Worm (Caenorhabditis elegans) whole organism, early embryonic: ENCODE measurements around the gene str-222.

Experiments
- B0310.2 ChIP-seq: sonication (generic microtip); optimal IDR thresholded peaks from 2 replicates; lab custom pipeline; 2016; ENCODE audit warnings: mild to moderate bottlenecking, missing genetic modification characterization, missing compliant biosample characterization
- F13C5.2 ChIP-seq: sonication (generic microtip); optimal IDR thresholded peaks from 2 replicates; lab custom pipeline; 2017; ENCODE audit warnings: mild to moderate bottlenecking, missing genetic modification characterization, inconsistent platforms, missing compliant biosample characterization
- aly-1 ChIP-seq: sonication (generic microtip); optimal IDR thresholded peaks from 2 replicates; lab custom pipeline; 2016; ENCODE audit warnings: missing genetic modification characterization, missing compliant biosample characterization
- ama-1 ChIP-seq: fragments of 150-350 bp; optimal IDR thresholded peaks from 2 replicates; lab custom pipeline; 2014
- ceh-36 ChIP-seq: sonication (generic microtip); optimal IDR thresholded peaks from 2 replicates; lab custom pipeline; 2016; ENCODE audit warnings: missing genetic modification characterization, inconsistent platforms, missing compliant biosample characterization
- flt-1 ChIP-seq: fragments of 200-800 bp; sonication (Bioruptor generic); IDR thresholded peaks from 2 replicates; pipeline ENCODE4 v1.3.6; 2022; ENCODE audit warnings: missing genetic modification characterization, missing compliant biosample characterization
- hmg-4 ChIP-seq: fragments of 200-800 bp; sonication (Bioruptor generic); optimal IDR thresholded peaks from 2 replicates; lab custom pipeline; 2018; ENCODE audit warnings: mild to moderate bottlenecking, missing genetic modification characterization, missing compliant biosample characterization
- hnd-1 ChIP-seq: sonication (generic microtip); optimal IDR thresholded peaks from 2 replicates; lab custom pipeline; 2016; ENCODE audit warnings: missing genetic modification characterization, missing compliant biosample characterization
- scrt-1 ChIP-seq: fragments of 200-800 bp; sonication (Bioruptor generic); IDR thresholded peaks from 2 replicates; pipeline ENCODE4 v1.3.6; 2022; ENCODE audit warnings: missing genetic modification characterization, missing compliant biosample characterization
- tbx-11 ChIP-seq: fragments of 200-800 bp; sonication (Bioruptor generic); IDR thresholded peaks from 2 replicates; pipeline ENCODE4 v1.3.6; 2022; ENCODE audit warnings: missing genetic modification characterization, missing compliant biosample characterization
- tbx-37 ChIP-seq: fragments of 200-800 bp; sonication (Bioruptor generic); conservative IDR thresholded peaks from 2 replicates; pipeline ENCODE4 v1.3.6; 2022; ENCODE audit warnings: missing genetic modification reagents, missing genetic modification characterization, missing compliant biosample characterization
- tra-4 ChIP-seq: sonication (generic microtip); optimal IDR thresholded peaks from 2 replicates; lab custom pipeline; 2017; ENCODE audit warnings: missing genetic modification characterization, missing compliant biosample characterization

DNA sequence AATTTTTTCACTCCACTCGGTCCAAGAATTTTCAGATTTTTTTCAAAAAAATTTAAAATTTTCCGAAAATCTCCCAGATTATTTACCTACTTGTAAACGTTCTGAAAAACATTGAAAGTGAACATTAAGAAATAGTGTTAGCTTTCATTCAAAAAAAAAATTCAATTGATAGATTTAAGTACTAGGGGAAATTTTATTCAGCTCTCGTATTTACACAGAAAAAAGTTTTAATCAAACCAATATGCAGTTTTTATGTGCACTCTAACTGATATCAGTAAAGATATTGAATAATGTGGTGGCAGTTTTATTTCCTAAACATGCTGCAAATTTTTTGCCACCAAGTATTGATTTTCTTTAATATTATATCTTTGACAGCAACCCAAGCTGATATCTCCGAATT, 32.3 kb downstream of the str-222 start, which contains the start of gene irld-42:
- TF ChIP-seq ama-1 (lab: Kevin White, UChicago) (no peak), aly-1 (tag; lab: Kevin White, UChicago) (no peak), tra-4 (tag; lab: Kevin White, UChicago) (no peak), tbx-37 (no peak), flt-1 (no peak), F13C5.2 (tag; lab: Kevin White, UChicago) (no peak), scrt-1 (GFP tag; lab: Robert Waterston, UW) (no peak), tbx-11 (GFP tag; lab: Robert Waterston, UW) (no peak), hmg-4 (GFP tag; lab: Kevin White, UChicago) (no peak), hnd-1 (tag; lab: Kevin White, UChicago) (no peak), ceh-36 (tag; lab: Kevin White, UChicago) (no peak), B0310.2 (tag; lab: Kevin White, UChicago) (no peak)
